Fruit fly (Drosophila melanogaster) whole organism, embryonic: Measurements from ENCODE around the gene CG7120.

Source experiments
- Abd-B ChIP-seq: fragments of 200-800 bp; sonication (Bioruptor generic); optimal IDR thresholded peaks from 2 replicates; lab custom pipeline; 2018; ENCODE audit warnings: missing biosample characterization, mild to moderate bottlenecking, missing genetic modification characterization, moderate library complexity
- Adf1 ChIP-seq: fragments of 200-800 bp; sonication (Bioruptor generic); IDR thresholded peaks from 2 replicates; pipeline ENCODE4 v1.3.6; 2022; ENCODE audit warnings: missing biosample characterization, missing genetic modification characterization
- Atf6 ChIP-seq: fragments of 200-800 bp; sonication (Bioruptor generic); IDR thresholded peaks from 2 replicates; pipeline ENCODE4 v1.3.6; 2022; ENCODE audit warnings: missing biosample characterization, missing genetic modification characterization
- B-H2 ChIP-seq: fragments of 200-800 bp; sonication (Bioruptor generic); optimal IDR thresholded peaks from 2 replicates; lab custom pipeline; 2018; ENCODE audit warnings: missing biosample characterization, mild to moderate bottlenecking, missing genetic modification characterization
- CG1024 ChIP-seq: fragments of 200-800 bp; sonication (Bioruptor generic); IDR thresholded peaks from 2 replicates; pipeline ENCODE4 v1.3.6; 2022; ENCODE audit warnings: missing biosample characterization, missing genetic modification characterization
- CG10267 ChIP-seq: fragments of 200-800 bp; sonication (Bioruptor generic); optimal IDR thresholded peaks from 2 replicates; lab custom pipeline; 2018; ENCODE audit warnings: missing biosample characterization, mild to moderate bottlenecking, missing genetic modification characterization, moderate library complexity
- CG11085 ChIP-seq: fragments of 200-800 bp; sonication (Bioruptor generic); IDR thresholded peaks from 2 replicates; pipeline ENCODE4 v1.3.6; 2022; ENCODE audit warnings: missing biosample characterization, missing genetic modification characterization
- CG11247 ChIP-seq: fragments of 200-800 bp; sonication (Bioruptor generic); IDR thresholded peaks from 2 replicates; pipeline ENCODE4 v1.3.6; 2022; ENCODE audit warnings: missing biosample characterization, missing genetic modification characterization
- CG12071 ChIP-seq: fragments of 200-800 bp; sonication (Bioruptor generic); optimal IDR thresholded peaks from 3 replicates; lab custom pipeline; 2018; ENCODE audit warnings: missing biosample characterization, mild to moderate bottlenecking, missing genetic modification characterization
- CG12659 ChIP-seq: fragments of 200-800 bp; sonication (Bioruptor generic); optimal IDR thresholded peaks from 3 replicates; lab custom pipeline; 2017; ENCODE audit warnings: mild to moderate bottlenecking, missing biosample characterization, missing genetic modification reagents, missing genetic modification characterization
- CG13894 ChIP-seq: fragments of 200-800 bp; sonication (Bioruptor generic); optimal IDR thresholded peaks from 3 replicates; lab custom pipeline; 2018; ENCODE audit warnings: missing biosample characterization, mild to moderate bottlenecking, missing genetic modification characterization, moderate library complexity
- CG17359 ChIP-seq: fragments of 200-800 bp; sonication (Bioruptor generic); optimal IDR thresholded peaks from 3 replicates; lab custom pipeline; 2018; ENCODE audit warnings: missing biosample characterization, mild to moderate bottlenecking, missing genetic modification characterization, moderate library complexity
- CG18011 ChIP-seq: fragments of 200-800 bp; sonication (Bioruptor generic); optimal IDR thresholded peaks from 2 replicates; lab custom pipeline; 2017; ENCODE audit warnings: missing biosample characterization, missing genetic modification characterization, mild to moderate bottlenecking, moderate library complexity, missing genotype
- CG18599 ChIP-seq: fragments of 200-800 bp; sonication (Bioruptor generic); optimal IDR thresholded peaks from 3 replicates; lab custom pipeline; 2017; ENCODE audit warnings: missing biosample characterization, missing genetic modification characterization, mild to moderate bottlenecking, moderate library complexity, missing genetic modification reagents
- CG2678 ChIP-seq: fragments of 200-800 bp; sonication (Bioruptor generic); optimal IDR thresholded peaks from 3 replicates; lab custom pipeline; 2019; ENCODE audit warnings: missing biosample characterization, mild to moderate bottlenecking, missing genetic modification characterization, moderate library complexity
- CG3163 ChIP-seq: fragments of 200-800 bp; sonication (Bioruptor generic); optimal IDR thresholded peaks from 3 replicates; lab custom pipeline; 2016; ENCODE audit warnings: missing biosample characterization, missing genetic modification characterization
- CG34422 ChIP-seq: fragments of 200-800 bp; sonication (Bioruptor generic); IDR thresholded peaks from 3 replicates; pipeline ENCODE4 v1.3.6; 2022; ENCODE audit warnings: missing biosample characterization, missing genetic modification characterization
- CG42726 ChIP-seq: fragments of 200-800 bp; sonication (Bioruptor generic); IDR thresholded peaks from 2 replicates; pipeline ENCODE4 v1.3.6; 2022; ENCODE audit warnings: missing biosample characterization, missing genetic modification characterization; ENCODE audit not compliant: partially characterized antibody
- CG43689 ChIP-seq: fragments of 200-800 bp; sonication (Bioruptor generic); IDR thresholded peaks from 2 replicates; pipeline ENCODE4 v1.3.6; 2022; ENCODE audit warnings: missing biosample characterization, missing genetic modification characterization
- CG4404 ChIP-seq: fragments of 200-800 bp; sonication (Bioruptor generic); IDR thresholded peaks from 2 replicates; pipeline ENCODE4 v1.3.6; 2022; ENCODE audit warnings: missing biosample characterization, missing genetic modification characterization
- CG6791 ChIP-seq: fragments of 200-800 bp; sonication (Bioruptor generic); IDR thresholded peaks from 3 replicates; pipeline ENCODE4 v1.3.6; 2022; ENCODE audit warnings: missing biosample characterization, missing genetic modification characterization; ENCODE audit not compliant: partially characterized antibody
- Deaf1 ChIP-seq: fragments of 200-800 bp; optimal IDR thresholded peaks from 3 replicates; lab custom pipeline; 2019; ENCODE audit warnings: missing biosample characterization, mild to moderate bottlenecking, missing genetic modification characterization, moderate library complexity
- Dp ChIP-seq: fragments of 200-800 bp; sonication (Bioruptor generic); optimal IDR thresholded peaks from 2 replicates; lab custom pipeline; 2018; ENCODE audit warnings: missing biosample characterization, mild to moderate bottlenecking, missing genetic modification characterization, moderate library complexity
- Eip74EF ChIP-seq, 2 experiments: fragments of 200-800 bp in 1 of 2; fragments of >200 bp in 1 of 2; sonication (Bioruptor generic) in 1 of 2; optimal IDR thresholded peaks; 2 replicates each; lab custom pipeline; 2017 to 2019; ENCODE audit warnings: missing biosample characterization in 2 of 2, missing genetic modification characterization in 2 of 2, mild to moderate bottlenecking in 1 of 2, moderate library complexity in 1 of 2
- Fer2 ChIP-seq: fragments of 200-800 bp; sonication (Bioruptor generic); optimal IDR thresholded peaks from 2 replicates; lab custom pipeline; 2018; ENCODE audit warnings: missing biosample characterization, mild to moderate bottlenecking, missing genetic modification characterization, moderate library complexity
- HHEX ChIP-seq: fragments of 200-800 bp; sonication (Bioruptor generic); optimal IDR thresholded peaks from 3 replicates; lab custom pipeline; 2017; ENCODE audit warnings: missing biosample characterization, mild to moderate bottlenecking, missing genetic modification characterization, missing genetic modification reagents
- HmgZ ChIP-seq: fragments of 200-800 bp; sonication (Bioruptor generic); optimal IDR thresholded peaks from 2 replicates; lab custom pipeline; 2018; ENCODE audit warnings: missing biosample characterization, mild to moderate bottlenecking, missing genetic modification characterization
- Hr78 ChIP-seq, 2 experiments: fragments of 200-800 bp in 1 of 2; fragments of >200 bp in 1 of 2; sonication (Bioruptor generic) in 1 of 2; optimal IDR thresholded peaks; 2 replicates each; lab custom pipeline; 2017 to 2019; ENCODE audit warnings: missing biosample characterization in 2 of 2, missing genetic modification characterization in 2 of 2, mild to moderate bottlenecking in 1 of 2, moderate library complexity in 1 of 2
- MTF-1 ChIP-seq: fragments of 200-800 bp; sonication (Bioruptor generic); optimal IDR thresholded peaks from 2 replicates; lab custom pipeline; 2018; ENCODE audit warnings: missing biosample characterization, mild to moderate bottlenecking, missing genetic modification characterization, borderline replicate concordance
- Med ChIP-seq: fragments of 200-800 bp; sonication (Bioruptor generic); peaks from one replicate; lab custom pipeline; 2016; ENCODE audit warnings: missing biosample characterization, missing genetic modification characterization, mild to moderate bottlenecking, inconsistent platforms, moderate library complexity
- Pdp1 ChIP-seq, 2 experiments: fragments of 200-800 bp; sonication (Bioruptor generic); optimal IDR thresholded peaks; 3 replicates each; lab custom pipeline; 2016; ENCODE audit warnings: missing biosample characterization in 2 of 2, missing genetic modification characterization in 2 of 2, mild to moderate bottlenecking in 1 of 2, moderate library complexity in 1 of 2
- Poxn ChIP-seq: fragments of 200-800 bp; sonication (Bioruptor generic); IDR thresholded peaks from 2 replicates; pipeline ENCODE4 v1.3.6; 2022; ENCODE audit warnings: missing biosample characterization, missing genetic modification characterization
- Side ChIP-seq: fragments of 200-800 bp; sonication (Bioruptor generic); optimal IDR thresholded peaks from 2 replicates; lab custom pipeline; 2016; ENCODE audit warnings: missing biosample characterization, missing genetic modification characterization
- Sin3A ChIP-seq: fragments of >200 bp; optimal IDR thresholded peaks from 2 replicates; lab custom pipeline; 2018
- Sox102F ChIP-seq: fragments of 200-800 bp; sonication (Bioruptor generic); optimal IDR thresholded peaks from 2 replicates; lab custom pipeline; 2018; ENCODE audit warnings: missing biosample characterization, mild to moderate bottlenecking, missing genetic modification characterization, moderate library complexity
- ara ChIP-seq: fragments of 200-800 bp; sonication (Bioruptor generic); IDR thresholded peaks from 2 replicates; pipeline ENCODE4 v1.3.6; 2022; ENCODE audit warnings: missing biosample characterization, missing genetic modification characterization
- bbx ChIP-seq: fragments of 200-800 bp; sonication (Bioruptor generic); IDR thresholded peaks from 2 replicates; pipeline ENCODE4 v1.3.6; 2022; ENCODE audit warnings: missing biosample characterization, missing genetic modification characterization; ENCODE audit not compliant: partially characterized antibody
- chinmo ChIP-seq: fragments of 200-800 bp; sonication (Bioruptor generic); IDR thresholded peaks from 4 replicates; pipeline ENCODE4 v1.3.6; 2022; ENCODE audit warnings: missing biosample characterization, missing genetic modification characterization; ENCODE audit not compliant: partially characterized antibody
- fd64A ChIP-seq: fragments of 200-800 bp; sonication (Bioruptor generic); optimal IDR thresholded peaks from 3 replicates; lab custom pipeline; 2018; ENCODE audit warnings: missing biosample characterization, mild to moderate bottlenecking, missing genetic modification characterization
- gce ChIP-seq: fragments of 200-800 bp; sonication (Bioruptor generic); IDR thresholded peaks from 3 replicates; pipeline ENCODE4 v1.3.6; 2022; ENCODE audit warnings: missing biosample characterization, missing genetic modification characterization
- lab ChIP-seq: fragments of 200-800 bp; sonication (Bioruptor generic); optimal IDR thresholded peaks from 3 replicates; lab custom pipeline; 2017; ENCODE audit warnings: missing biosample characterization, missing genetic modification characterization, mild to moderate bottlenecking, moderate library complexity, missing genetic modification reagents
- mirr ChIP-seq: fragments of 200-800 bp; sonication (Bioruptor generic); optimal IDR thresholded peaks from 3 replicates; lab custom pipeline; 2018; ENCODE audit warnings: missing biosample characterization, mild to moderate bottlenecking, missing genetic modification characterization
- psq ChIP-seq: fragments of 200-800 bp; sonication (Bioruptor generic); optimal IDR thresholded peaks from 2 replicates; lab custom pipeline; 2017; ENCODE audit warnings: missing biosample characterization, missing genetic modification characterization
- scrt ChIP-seq: fragments of 200-800 bp; sonication (Bioruptor generic); optimal IDR thresholded peaks from 2 replicates; lab custom pipeline; 2018; ENCODE audit warnings: missing biosample characterization, mild to moderate bottlenecking, missing genetic modification characterization, moderate library complexity
- sens ChIP-seq: fragments of 200-800 bp; sonication (Bioruptor generic); peaks from one replicate; lab custom pipeline; 2016; ENCODE audit warnings: missing biosample characterization, missing genetic modification characterization
- sna ChIP-seq: fragments of 200-800 bp; sonication (Bioruptor generic); IDR thresholded peaks from 2 replicates; pipeline ENCODE4 v1.3.6; 2022; ENCODE audit warnings: missing biosample characterization, missing genetic modification characterization; ENCODE audit not compliant: partially characterized antibody
- unpg ChIP-seq: fragments of 200-800 bp; sonication (Bioruptor generic); optimal IDR thresholded peaks from 3 replicates; lab custom pipeline; 2018; ENCODE audit warnings: missing biosample characterization, mild to moderate bottlenecking, missing genetic modification characterization, moderate library complexity
- zfh2 ChIP-seq: fragments of 200-800 bp; sonication (Bioruptor generic); optimal IDR thresholded peaks from 2 replicates; lab custom pipeline; 2016; ENCODE audit warnings: missing biosample characterization, missing genetic modification characterization

The CG7120 gene

DNA sequence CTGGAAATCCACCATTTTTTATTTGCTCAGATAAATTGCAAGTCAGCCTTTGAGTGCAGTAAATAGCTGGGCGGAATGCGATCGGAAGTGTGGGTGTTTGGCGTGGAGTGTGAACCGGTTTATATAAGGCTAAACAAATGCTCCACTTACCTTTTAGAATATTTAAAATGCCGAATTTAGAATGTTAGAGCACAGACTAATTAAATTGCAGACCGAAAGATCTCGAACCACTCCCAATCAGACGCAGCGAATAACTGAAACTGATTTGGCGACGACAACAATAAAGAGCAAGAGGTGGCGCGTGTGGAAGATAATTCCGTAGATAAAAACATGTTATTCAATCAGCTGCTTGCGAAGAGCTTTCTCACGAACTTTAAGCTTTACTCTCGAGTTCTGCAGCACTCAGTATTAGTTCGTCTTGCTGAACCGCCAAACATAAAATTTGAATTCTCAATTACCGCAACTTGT is 35.1 kb upstream of the CG7120 start, which contains the start of gene Idh (continued):
- TF ChIP-seq CG13894 (tag; lab: Kevin White, UChicago), result peak; percentile 41
- peak; percentile 62 for TF ChIP-seq CG3163
- no peak for TF ChIP-seq CG43689 (GFP tag; lab: Robert Waterston, UW)
- peak; percentile 21 for TF ChIP-seq unpg (GFP tag; lab: Kevin White, UChicago)
- peak; percentile 47; the same call in 1 of the 2 replicates for TF ChIP-seq Atf6 (GFP tag; lab: Robert Waterston, UW)
- peak; percentile 92 for TF ChIP-seq Med
- peak; percentile 41 for TF ChIP-seq CG12071 (GFP tag; lab: Kevin White, UChicago)
- peak; percentile 63 for TF ChIP-seq HmgZ (tag; lab: Kevin White, UChicago)
- TF ChIP-seq Abd-B (GFP tag; lab: Kevin White, UChicago), result peak; percentile 13
- peak; percentile 57 for TF ChIP-seq lab (GFP tag; lab: Kevin White, UChicago)
- peak; percentile 9; the same call in 1 of the 2 replicates for TF ChIP-seq Adf1
- peak; percentile 85 for TF ChIP-seq mirr (GFP tag; lab: Kevin White, UChicago)
- no peak for TF ChIP-seq Fer2 (tag; lab: Kevin White, UChicago)
- peak; percentile 38 for TF ChIP-seq Deaf1 (tag; lab: Kevin White, UChicago)
- peak; percentile 99 for TF ChIP-seq Dp (GFP tag; lab: Kevin White, UChicago)
- TF ChIP-seq CG18011, result peak; percentile 99
- TF ChIP-seq CG10267 (tag; lab: Kevin White, UChicago), result no peak
- TF ChIP-seq CG12659 (GFP tag; lab: Kevin White, UChicago), result peak; percentile 24
- peak; percentile 65 for TF ChIP-seq bbx (GFP tag; lab: Robert Waterston, UW)
- peak; percentile 37; the same call in 1 of the 2 replicates for TF ChIP-seq CG42726 (GFP tag; lab: Robert Waterston, UW)
- TF ChIP-seq zfh2 (GFP tag; lab: Kevin White, UChicago), result no peak
- TF ChIP-seq B-H2 (GFP tag; lab: Kevin White, UChicago), result peak; percentile 40
- TF ChIP-seq Sin3A, result no peak
- 0 out of 2 replicates have a peak, but pooled peaks have one; percentile 14 for TF ChIP-seq CG11247 (GFP tag; lab: Robert Waterston, UW)
- TF ChIP-seq psq (GFP tag; lab: Kevin White, UChicago), result no peak
- peak; percentile 78 for TF ChIP-seq sens (GFP tag; lab: Kevin White, UChicago)
- no peak for TF ChIP-seq CG4404
- TF ChIP-seq sna (GFP tag; lab: Robert Waterston, UW), result peak; percentile 57; the same call in 1 of the 2 replicates
- TF ChIP-seq scrt, result peak; percentile 48
- peak; percentile 41 for TF ChIP-seq CG2678 (tag; lab: Kevin White, UChicago)
- peak in 1 of 2 experiments; percentile 100 for TF ChIP-seq Pdp1 (GFP tag; optimal IDR thresholded peaks at IDR 0.05; lab: Kevin White, UChicago)
- 0 out of 2 replicates have a peak, but pooled peaks have one; percentile 28 for TF ChIP-seq ara (GFP tag; lab: Robert Waterston, UW)
- TF ChIP-seq HHEX, result peak; percentile 12
- TF ChIP-seq CG1024 (GFP tag; lab: Robert Waterston, UW), result no peak
- TF ChIP-seq CG11085 (GFP tag; lab: Robert Waterston, UW), result no peak
- TF ChIP-seq CG6791 (GFP tag; lab: Robert Waterston, UW), result 0 out of 3 replicates have a peak, but pooled peaks have one; percentile 31
- TF ChIP-seq Eip74EF (GFP tag; optimal IDR thresholded peaks at IDR 0.05; lab: Kevin White, UChicago), result peak in 1 of 2 experiments; percentile 27
- TF ChIP-seq fd64A (GFP tag; lab: Kevin White, UChicago), result no peak
- TF ChIP-seq CG18599 (GFP tag; lab: Kevin White, UChicago), result peak; percentile 12
- TF ChIP-seq CG34422 (GFP tag; lab: Robert Waterston, UW), result peak; percentile 71; the same call in 1 of the 3 replicates
- no peak for TF ChIP-seq CG17359
- TF ChIP-seq Sox102F (GFP tag; lab: Kevin White, UChicago), result peak; percentile 30
- no peak for TF ChIP-seq MTF-1 (GFP tag; lab: Kevin White, UChicago)
- 0 out of 3 replicates have a peak, but pooled peaks have one; percentile 34 for TF ChIP-seq gce (GFP tag; lab: Robert Waterston, UW)
- peak; percentile 80; the same call in 2 of the 4 replicates for TF ChIP-seq chinmo (GFP tag; lab: Robert Waterston, UW)
- TF ChIP-seq Poxn, result no peak
- TF ChIP-seq Hr78 (GFP tag; optimal IDR thresholded peaks at IDR 0.05; lab: Kevin White, UChicago), result peak in 1 of 2 experiments; percentile 93
- TF ChIP-seq Side (GFP tag; lab: Kevin White, UChicago), result no peak
